Worm (Caenorhabditis elegans) whole organism, young adult: ENCODE results near the gene ZK6.8.

Source experiments
- B0019.2 ChIP-seq: fragments of 200-800 bp; sonication (Bioruptor generic); conservative IDR thresholded peaks from 2 replicates; pipeline ENCODE4 v1.3.6; 2022; ENCODE audit warnings: missing genetic modification reagents, missing genetic modification characterization, missing compliant biosample characterization
- F55B11.4 ChIP-seq: sonication (generic microtip); optimal IDR thresholded peaks from 2 replicates; lab custom pipeline; 2016; ENCODE audit warnings: missing compliant biosample characterization, missing genetic modification characterization, borderline replicate concordance; ENCODE audit not compliant: insufficient read depth
- F57C9.4 ChIP-seq: sonication (generic microtip); optimal IDR thresholded peaks from 2 replicates; lab custom pipeline; 2017; ENCODE audit warnings: mild to moderate bottlenecking, missing genetic modification characterization, missing compliant biosample characterization
- ZK185.1 ChIP-seq: sonication (generic microtip); optimal IDR thresholded peaks from 2 replicates; lab custom pipeline; 2016; ENCODE audit warnings: mild to moderate bottlenecking, missing genetic modification characterization, missing compliant biosample characterization; ENCODE audit not compliant: poor library complexity, severe bottlenecking
- akir-1 ChIP-seq: fragments of 200-800 bp; sonication (Bioruptor generic); optimal IDR thresholded peaks from 2 replicates; lab custom pipeline; 2018; ENCODE audit warnings: mild to moderate bottlenecking, missing genetic modification characterization, moderate library complexity, missing compliant biosample characterization
- bed-1 ChIP-seq: fragments of 200-800 bp; sonication (Bioruptor generic); IDR thresholded peaks from 2 replicates; pipeline ENCODE4 v1.3.6; 2022; ENCODE audit warnings: missing genetic modification reagents, missing genetic modification characterization, missing compliant biosample characterization
- cebp-2 ChIP-seq: fragments of 200-800 bp; sonication (Bioruptor generic); IDR thresholded peaks from 2 replicates; pipeline ENCODE4 v1.3.6; 2022; ENCODE audit warnings: missing genetic modification characterization, missing compliant biosample characterization
- chd-7 ChIP-seq: sonication (generic microtip); optimal IDR thresholded peaks from 2 replicates; lab custom pipeline; 2016; ENCODE audit warnings: mild to moderate bottlenecking, missing genetic modification characterization, moderate library complexity, missing compliant biosample characterization
- lag-1 ChIP-seq: fragments of 200-800 bp; sonication (Bioruptor generic); IDR thresholded peaks from 2 replicates; pipeline ENCODE4 v1.3.6; 2022; ENCODE audit warnings: missing genetic modification reagents, missing genetic modification characterization, missing compliant biosample characterization
- let-607 ChIP-seq, 2 experiments: fragments of 200-800 bp in 1 of 2; sonication (Bioruptor generic) in 1 of 2; sonication (generic microtip) in 1 of 2; optimal IDR thresholded peaks; 2 replicates each; lab custom pipeline; 2016 to 2018; ENCODE audit warnings: mild to moderate bottlenecking in 2 of 2, missing compliant biosample characterization in 2 of 2, missing genetic modification characterization in 2 of 2, moderate library complexity in 2 of 2, missing genotype in 1 of 2
- lin-54 ChIP-seq: fragments of 200-800 bp; sonication (Bioruptor generic); optimal IDR thresholded peaks from 2 replicates; lab custom pipeline; 2018; ENCODE audit warnings: mild to moderate bottlenecking, missing genetic modification characterization, missing compliant biosample characterization
- madf-3 ChIP-seq: fragments of 200-800 bp; sonication (Bioruptor generic); IDR thresholded peaks from 2 replicates; pipeline ENCODE4 v1.3.6; 2022; ENCODE audit warnings: missing genetic modification reagents, missing genetic modification characterization, missing compliant biosample characterization
- sea-2 ChIP-seq: fragments of 200-800 bp; sonication (Bioruptor generic); IDR thresholded peaks from 2 replicates; pipeline ENCODE4 v1.3.6; 2022; ENCODE audit warnings: missing genetic modification characterization, missing compliant biosample characterization
- tbx-9 ChIP-seq: sonication (generic microtip); optimal IDR thresholded peaks from 2 replicates; lab custom pipeline; 2016; ENCODE audit warnings: borderline replicate concordance, missing genetic modification characterization, inconsistent platforms, missing compliant biosample characterization
- xnd-1 ChIP-seq: sonication (generic microtip); optimal IDR thresholded peaks from 2 replicates; lab custom pipeline; 2016; ENCODE audit warnings: missing genotype, missing genetic modification reagents, missing genetic modification characterization, missing compliant biosample characterization
- ztf-25 ChIP-seq: fragments of 200-800 bp; sonication (Bioruptor generic); IDR thresholded peaks from 2 replicates; pipeline ENCODE4 v1.3.6; 2022; ENCODE audit warnings: missing genetic modification reagents, missing genetic modification characterization, missing compliant biosample characterization
- ztf-28 ChIP-seq: fragments of 200-800 bp; sonication (Bioruptor generic); IDR thresholded peaks from 2 replicates; pipeline ENCODE4 v1.3.6; 2022; ENCODE audit warnings: missing genetic modification reagents, missing genetic modification characterization, missing compliant biosample characterization

Gene ZK6.8

DNA sequence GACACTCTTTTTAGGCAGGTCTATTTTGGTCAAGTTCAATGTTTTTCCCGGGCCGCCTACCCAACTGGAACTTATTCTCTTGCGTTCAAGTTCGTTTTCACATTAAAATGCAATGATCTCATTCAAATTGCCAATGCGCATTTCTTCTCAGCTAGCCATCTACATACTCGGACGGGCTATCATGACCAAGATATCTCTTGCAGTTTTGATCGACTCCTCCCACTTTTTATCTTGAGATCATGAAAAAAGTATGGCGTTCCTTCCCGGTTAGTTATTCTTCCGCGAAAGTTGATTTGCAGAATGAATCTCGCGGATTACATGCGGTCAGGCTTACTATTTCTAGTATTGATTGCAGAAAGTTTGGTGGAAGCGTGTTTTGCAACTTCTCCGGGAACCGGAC is 52.2 kb downstream of the ZK6.8 start, which contains the start of gene B0554.2:
Gene B0554.2 (plus strand): TSS at position 301 of the 400 bp plus-strand sequence.
- no peak for TF ChIP-seq madf-3 (GFP tag; lab: Robert Waterston, UW)
- no peak for TF ChIP-seq sea-2 (GFP tag; lab: Robert Waterston, UW)
- no peak for TF ChIP-seq let-607 (tag; optimal IDR thresholded peaks at IDR 0.05; lab: Kevin White, UChicago)
- TF ChIP-seq B0019.2 (GFP tag; lab: Robert Waterston, UW) = no peak
- TF ChIP-seq lin-54 = no peak
- TF ChIP-seq tbx-9 (tag; lab: Kevin White, UChicago) = no peak
- no peak for TF ChIP-seq akir-1 (GFP tag; lab: Kevin White, UChicago)
- no peak for TF ChIP-seq xnd-1 (tag; lab: Kevin White, UChicago)
- no peak for TF ChIP-seq ZK185.1 (tag; lab: Kevin White, UChicago)
- no peak for TF ChIP-seq ztf-25 (GFP tag; lab: Robert Waterston, UW)
- no peak for TF ChIP-seq lag-1
- TF ChIP-seq chd-7 (tag; lab: Kevin White, UChicago) = no peak
- TF ChIP-seq ztf-28 (GFP tag; lab: Robert Waterston, UW) = no peak
- no peak for TF ChIP-seq F55B11.4
- no peak for TF ChIP-seq bed-1
- TF ChIP-seq cebp-2 (GFP tag; lab: Robert Waterston, UW) = no peak
- TF ChIP-seq F57C9.4 = no peak
- TF ChIP-seq, all 124 proteins: peak for 0
